Worm (Caenorhabditis elegans) whole organism, mixed stage, embryonic: ENCODE measurements around the gene ZK105.1.

Source experiments
- M03D4.4 ChIP-seq: sonication (generic microtip); optimal IDR thresholded peaks from 2 replicates; lab custom pipeline; 2017; ENCODE audit warnings: mild to moderate bottlenecking, missing genetic modification characterization, missing compliant biosample characterization
- blmp-1 ChIP-seq: fragments of 150-350 bp; optimal IDR thresholded peaks from 2 replicates; lab custom pipeline; 2014; ENCODE audit warnings: missing biosample characterization, missing genetic modification characterization
- ceh-43 ChIP-seq: fragments of 200-800 bp; sonication (Bioruptor generic); optimal IDR thresholded peaks from 2 replicates; lab custom pipeline; 2018; ENCODE audit warnings: mild to moderate bottlenecking, missing genetic modification characterization, moderate library complexity, missing compliant biosample characterization
- cnd-1 ChIP-seq: fragments of 200-800 bp; sonication (Bioruptor generic); optimal IDR thresholded peaks from 2 replicates; lab custom pipeline; 2018; ENCODE audit warnings: mild to moderate bottlenecking, missing genetic modification characterization, missing compliant biosample characterization
- drap-1 ChIP-seq: fragments of 200-800 bp; sonication (Bioruptor generic); optimal IDR thresholded peaks from 3 replicates; lab custom pipeline; 2018; ENCODE audit warnings: mild to moderate bottlenecking, missing genetic modification characterization, missing compliant biosample characterization
- elt-1 ChIP-seq: sonication (generic microtip); optimal IDR thresholded peaks from 2 replicates; lab custom pipeline; 2017; ENCODE audit warnings: missing genetic modification characterization, mild to moderate bottlenecking, missing compliant biosample characterization, antibody characterized with exemption, moderate library complexity, borderline replicate concordance; ENCODE audit not compliant: insufficient read depth
- flh-1 ChIP-seq: fragments of 200-800 bp; sonication (Bioruptor generic); optimal IDR thresholded peaks from 2 replicates; lab custom pipeline; 2018; ENCODE audit warnings: mild to moderate bottlenecking, missing genetic modification characterization, moderate library complexity, missing compliant biosample characterization
- ham-2 ChIP-seq: fragments of 200-800 bp; sonication (Bioruptor generic); optimal IDR thresholded peaks from 2 replicates; lab custom pipeline; 2018; ENCODE audit warnings: mild to moderate bottlenecking, missing genetic modification characterization, missing compliant biosample characterization
- hlh-1 ChIP-seq: fragments of 150-350 bp; optimal IDR thresholded peaks from 2 replicates; lab custom pipeline; 2014; ENCODE audit warnings: missing biosample characterization, missing genetic modification reagents, missing genetic modification characterization
- lin-13 ChIP-seq: fragments of 150-350 bp; optimal IDR thresholded peaks from 2 replicates; lab custom pipeline; 2014; ENCODE audit warnings: missing biosample characterization, missing genetic modification characterization
- lin-32 ChIP-seq: fragments of 200-800 bp; sonication (Bioruptor generic); optimal IDR thresholded peaks from 2 replicates; lab custom pipeline; 2018; ENCODE audit warnings: mild to moderate bottlenecking, missing genetic modification characterization, missing compliant biosample characterization
- mab-5 ChIP-seq: fragments of 150-350 bp; optimal IDR thresholded peaks from 2 replicates; lab custom pipeline; 2014; ENCODE audit warnings: missing biosample characterization, missing genetic modification characterization
- mep-1 ChIP-seq: fragments of 150-350 bp; optimal IDR thresholded peaks from 2 replicates; lab custom pipeline; 2017; ENCODE audit warnings: missing biosample characterization, missing genetic modification reagents, missing genetic modification characterization, inconsistent platforms
- mls-2 ChIP-seq: sonication (generic microtip); optimal IDR thresholded peaks from 2 replicates; lab custom pipeline; 2016; ENCODE audit warnings: mild to moderate bottlenecking, missing genetic modification characterization, moderate library complexity, missing compliant biosample characterization
- nhr-2 ChIP-seq: fragments of 150-350 bp; optimal IDR thresholded peaks from 2 replicates; lab custom pipeline; 2014; ENCODE audit warnings: missing biosample characterization, missing genetic modification characterization
- nhr-237 ChIP-seq: fragments of 150-350 bp; optimal IDR thresholded peaks from 2 replicates; lab custom pipeline; 2014; ENCODE audit warnings: missing biosample characterization, missing genetic modification characterization
- nhr-28 ChIP-seq: fragments of 150-350 bp; optimal IDR thresholded peaks from 2 replicates; lab custom pipeline; 2014; ENCODE audit warnings: missing biosample characterization, missing genetic modification characterization
- snpc-4 ChIP-seq: fragments of 150-350 bp; optimal IDR thresholded peaks from 2 replicates; lab custom pipeline; 2014; ENCODE audit warnings: missing biosample characterization, missing genetic modification characterization
- sptf-1 ChIP-seq: sonication (generic microtip); optimal IDR thresholded peaks from 2 replicates; lab custom pipeline; 2017; ENCODE audit warnings: mild to moderate bottlenecking, missing genetic modification characterization, moderate library complexity, missing compliant biosample characterization
- tbx-8 ChIP-seq: fragments of 200-800 bp; sonication (Bioruptor generic); optimal IDR thresholded peaks from 2 replicates; lab custom pipeline; 2018; ENCODE audit warnings: mild to moderate bottlenecking, missing genetic modification characterization, moderate library complexity, missing compliant biosample characterization
- unc-120 ChIP-seq: sonication (generic microtip); optimal IDR thresholded peaks from 2 replicates; lab custom pipeline; 2017; ENCODE audit warnings: missing genetic modification characterization, missing compliant biosample characterization; ENCODE audit not compliant: poor library complexity, severe bottlenecking
- unc-39 ChIP-seq: fragments of 150-350 bp; optimal IDR thresholded peaks from 2 replicates; lab custom pipeline; 2014; ENCODE audit warnings: missing biosample characterization, missing genetic modification characterization
- unc-62 ChIP-seq: fragments of 150-350 bp; optimal IDR thresholded peaks from 2 replicates; lab custom pipeline; 2014; ENCODE audit warnings: missing biosample characterization, missing genetic modification reagents, missing genetic modification characterization
- zip-8 ChIP-seq: fragments of 150-350 bp; optimal IDR thresholded peaks from 2 replicates; lab custom pipeline; 2014; ENCODE audit warnings: missing biosample characterization, missing genetic modification characterization
- ztf-11 ChIP-seq: fragments of 150-350 bp; optimal IDR thresholded peaks from 2 replicates; lab custom pipeline; 2014; ENCODE audit warnings: missing biosample characterization, missing genetic modification characterization

The ZK105.1 gene

ce11 chrV:7681388-7681787 is 32.4 kb upstream of the ZK105.1 start, which contains the start of gene cyp-33A1:
Gene cyp-33A1 (minus strand): TSS chrV:7681459.
- TF ChIP-seq blmp-1 (tag; lab: Kevin White, UChicago) (no peak), unc-39 (tag; lab: Kevin White, UChicago) (no peak), zip-8 (tag; lab: Kevin White, UChicago) (no peak), elt-1 (tag; lab: Kevin White, UChicago) (no peak), drap-1 (GFP tag; lab: Kevin White, UChicago) (no peak), nhr-28 (tag; lab: Kevin White, UChicago) (no peak), cnd-1 (no peak), lin-13 (no peak), mab-5 (tag; lab: Kevin White, UChicago) (no peak), unc-120 (no peak), sptf-1 (tag; lab: Kevin White, UChicago) (no peak)

- TF ChIP-seq lin-32 (GFP tag; lab: Kevin White, UChicago) = no peak
- TF ChIP-seq mab-5 (tag; lab: Kevin White, UChicago) = no peak
- TF ChIP-seq flh-1 (GFP tag; lab: Kevin White, UChicago) = no peak
- TF ChIP-seq ceh-43 = no peak
- no peak for TF ChIP-seq ham-2 (GFP tag; lab: Kevin White, UChicago)
- no peak for TF ChIP-seq nhr-2 (tag; lab: Kevin White, UChicago)
- TF ChIP-seq nhr-237 (tag; lab: Kevin White, UChicago) = no peak
- TF ChIP-seq lin-13 = no peak
- TF ChIP-seq mep-1 (tag; lab: Kevin White, UChicago) = no peak
- TF ChIP-seq ztf-11 (tag; lab: Kevin White, UChicago) = no peak
- no peak for TF ChIP-seq tbx-8 (GFP tag; lab: Kevin White, UChicago)
- no peak for TF ChIP-seq nhr-28 (tag; lab: Kevin White, UChicago)
- TF ChIP-seq hlh-1 (tag; lab: Kevin White, UChicago) = no peak
- TF ChIP-seq mls-2 (tag; lab: Kevin White, UChicago) = no peak
- no peak for TF ChIP-seq cnd-1
- no peak for TF ChIP-seq unc-39 (tag; lab: Kevin White, UChicago)
- no peak for TF ChIP-seq sptf-1 (tag; lab: Kevin White, UChicago)
- no peak for TF ChIP-seq unc-120
- no peak for TF ChIP-seq drap-1 (GFP tag; lab: Kevin White, UChicago)
Observed at ce11 chrV:7683907-7684655, 29.7 kb upstream of the ZK105.1 start, which contains the start of gene sre-11. Gene sre-11 (minus strand): TSS chrV:7683957.

- TF ChIP-seq drap-1 (GFP tag; lab: Kevin White, UChicago) = no peak
- peak; percentile 49 for TF ChIP-seq elt-1 (tag; lab: Kevin White, UChicago)
- TF ChIP-seq tbx-8 (GFP tag; lab: Kevin White, UChicago) = no peak
- peak; percentile 81 for TF ChIP-seq nhr-2 (tag; lab: Kevin White, UChicago)
Observed at ce11 chrV:7686189-7686588, 27.6 kb upstream of the ZK105.1 start, which contains the start of the genes nhr-94 and nhr-152. Gene nhr-94 (minus strand): TSS chrV:7686335. Gene nhr-152 (plus strand): TSS chrV:7686350.

ce11 chrV:7689888-7690287 is 23.9 kb upstream of the ZK105.1 start, which contains the start of gene C12D5.9:
Gene C12D5.9 (minus strand): TSS chrV:7689988.
- TF ChIP-seq nhr-28 (tag; lab: Kevin White, UChicago) (no peak), M03D4.4 (tag; lab: Kevin White, UChicago) (no peak), lin-32 (GFP tag; lab: Kevin White, UChicago) (no peak), nhr-2 (tag; lab: Kevin White, UChicago) (no peak), drap-1 (GFP tag; lab: Kevin White, UChicago) (no peak), lin-13 (no peak), zip-8 (tag; lab: Kevin White, UChicago) (no peak), snpc-4 (no peak), mab-5 (tag; lab: Kevin White, UChicago) (no peak)
- TF ChIP-seq, all 35 proteins: peak for 0

ce11 chrV:7690637-7691036 is 23.2 kb upstream of the ZK105.1 start:
- no peak for TF ChIP-seq flh-1 (GFP tag; lab: Kevin White, UChicago)
- TF ChIP-seq blmp-1 (tag; lab: Kevin White, UChicago) = no peak
- TF ChIP-seq cnd-1 = no peak
- no peak for TF ChIP-seq unc-62 (GFP tag; lab: Kevin White, UChicago)
- no peak for TF ChIP-seq snpc-4
- no peak for TF ChIP-seq mep-1 (tag; lab: Kevin White, UChicago)
- no peak for TF ChIP-seq lin-13
- no peak for TF ChIP-seq ztf-11 (tag; lab: Kevin White, UChicago)
- no peak for TF ChIP-seq hlh-1 (tag; lab: Kevin White, UChicago)
- no peak for TF ChIP-seq M03D4.4 (tag; lab: Kevin White, UChicago)
- no peak for TF ChIP-seq zip-8 (tag; lab: Kevin White, UChicago)
